Fruit fly (Drosophila melanogaster) whole organism, embryonic: ENCODE results near the gene CG45073.

Source experiments
- Awh ChIP-seq: fragments of 200-800 bp; sonication (Bioruptor generic); IDR thresholded peaks from 2 replicates; pipeline ENCODE4, ENCODE4 v1.3.6; 2022; ENCODE audit warnings: missing biosample characterization, missing genetic modification characterization
- CG10209 ChIP-seq: fragments of 200-800 bp; sonication (Bioruptor generic); optimal IDR thresholded peaks from 3 replicates; lab custom pipeline; 2017; ENCODE audit warnings: missing biosample characterization, mild to moderate bottlenecking, missing genetic modification characterization, missing genetic modification reagents
- CG1024 ChIP-seq: fragments of 200-800 bp; sonication (Bioruptor generic); IDR thresholded peaks from 2 replicates; pipeline ENCODE4 v1.3.6; 2022; ENCODE audit warnings: missing biosample characterization, missing genetic modification characterization
- CG10267 ChIP-seq: fragments of 200-800 bp; sonication (Bioruptor generic); optimal IDR thresholded peaks from 2 replicates; lab custom pipeline; 2018; ENCODE audit warnings: missing biosample characterization, mild to moderate bottlenecking, missing genetic modification characterization, moderate library complexity
- CG13123 ChIP-seq: fragments of 200-800 bp; sonication (Bioruptor generic); optimal IDR thresholded peaks from 2 replicates; lab custom pipeline; 2016; ENCODE audit warnings: missing biosample characterization, missing genetic modification characterization
- CG13775 ChIP-seq: fragments of 200-800 bp; sonication (Bioruptor generic); optimal IDR thresholded peaks from 3 replicates; lab custom pipeline; 2017; ENCODE audit warnings: missing biosample characterization, mild to moderate bottlenecking, missing genetic modification characterization
- CG14710 ChIP-seq: fragments of 200-800 bp; sonication (Bioruptor generic); optimal IDR thresholded peaks from 3 replicates; lab custom pipeline; 2019; ENCODE audit warnings: missing biosample characterization, mild to moderate bottlenecking, missing genetic modification characterization, moderate library complexity
- CG14965 ChIP-seq: fragments of 200-800 bp; sonication (Bioruptor generic); optimal IDR thresholded peaks from 2 replicates; lab custom pipeline; 2016; ENCODE audit warnings: missing biosample characterization, missing genetic modification characterization, borderline replicate concordance
- CG16815 ChIP-seq: fragments of 200-800 bp; sonication (Bioruptor generic); optimal IDR thresholded peaks from 3 replicates; lab custom pipeline; 2017; ENCODE audit warnings: missing biosample characterization, mild to moderate bottlenecking, missing genetic modification characterization
- CG16863 ChIP-seq: fragments of 200-800 bp; sonication (Bioruptor generic); optimal IDR thresholded peaks from 3 replicates; lab custom pipeline; 2016; ENCODE audit warnings: missing biosample characterization, missing genetic modification characterization
- CG3163 ChIP-seq: fragments of 200-800 bp; sonication (Bioruptor generic); optimal IDR thresholded peaks from 3 replicates; lab custom pipeline; 2016; ENCODE audit warnings: missing biosample characterization, missing genetic modification characterization
- CG32767 ChIP-seq: fragments of 200-800 bp; sonication (Bioruptor generic); IDR thresholded peaks from 2 replicates; pipeline ENCODE4 v1.3.6; 2022; ENCODE audit warnings: missing biosample characterization, missing genetic modification characterization
- CG7357 ChIP-seq: fragments of 200-800 bp; sonication (Bioruptor generic); IDR thresholded peaks from 3 replicates; pipeline ENCODE4 v1.3.6; 2022; ENCODE audit warnings: missing biosample characterization, missing genetic modification characterization
- CG7556 ChIP-seq: fragments of 200-800 bp; sonication (Bioruptor generic); optimal IDR thresholded peaks from 2 replicates; lab custom pipeline; 2017; ENCODE audit warnings: missing biosample characterization, mild to moderate bottlenecking, missing genetic modification characterization
- CG7786 ChIP-seq: fragments of 200-800 bp; sonication (Bioruptor generic); optimal IDR thresholded peaks from 2 replicates; lab custom pipeline; 2016; ENCODE audit warnings: missing biosample characterization, missing genetic modification characterization
- CG7839 ChIP-seq: fragments of 200-800 bp; sonication (Bioruptor generic); optimal IDR thresholded peaks from 3 replicates; lab custom pipeline; 2018; ENCODE audit warnings: missing biosample characterization, mild to moderate bottlenecking, missing genetic modification characterization, moderate library complexity
- CG7987 ChIP-seq: fragments of 200-800 bp; sonication (Bioruptor generic); optimal IDR thresholded peaks from 2 replicates; lab custom pipeline; 2018; ENCODE audit warnings: missing biosample characterization, mild to moderate bottlenecking, missing genetic modification characterization, moderate library complexity
- CG8388 ChIP-seq: fragments of 200-800 bp; sonication (Bioruptor generic); optimal IDR thresholded peaks from 2 replicates; lab custom pipeline; 2019; ENCODE audit warnings: missing biosample characterization, mild to moderate bottlenecking, missing genetic modification characterization, moderate library complexity
- CG9727 ChIP-seq: fragments of 200-800 bp; sonication (Bioruptor generic); optimal IDR thresholded peaks from 3 replicates; lab custom pipeline; 2017; ENCODE audit warnings: missing biosample characterization, mild to moderate bottlenecking, missing genetic modification characterization
- CG9876 ChIP-seq: fragments of 200-800 bp; sonication (Bioruptor generic); optimal IDR thresholded peaks from 2 replicates; lab custom pipeline; 2016; ENCODE audit warnings: missing biosample characterization, missing genetic modification characterization
- CkIIα-i1 ChIP-seq: fragments of 200-800 bp; sonication (Bioruptor generic); IDR thresholded peaks from 2 replicates; pipeline ENCODE4 v1.3.6; 2022; ENCODE audit warnings: missing biosample characterization, missing genetic modification characterization
- Dip2 ChIP-seq: fragments of 200-800 bp; sonication (Bioruptor generic); IDR thresholded peaks from 2 replicates; pipeline ENCODE4 v1.3.6; 2022; ENCODE audit warnings: missing biosample characterization, missing genetic modification characterization
- Doc2 ChIP-seq: fragments of 200-800 bp; sonication (Bioruptor generic); IDR thresholded peaks from 2 replicates; pipeline ENCODE4 v1.3.6; 2022; ENCODE audit warnings: missing biosample characterization, missing genetic modification characterization
- Hr78 ChIP-seq, 2 experiments: fragments of 200-800 bp in 1 of 2; fragments of >200 bp in 1 of 2; sonication (Bioruptor generic) in 1 of 2; optimal IDR thresholded peaks; 2 replicates each; lab custom pipeline; 2017 to 2019; ENCODE audit warnings: missing biosample characterization in 2 of 2, missing genetic modification characterization in 2 of 2, mild to moderate bottlenecking in 1 of 2, moderate library complexity in 1 of 2
- Kr ChIP-seq: fragments of 200-800 bp; sonication (Bioruptor generic); optimal IDR thresholded peaks from 2 replicates; lab custom pipeline; 2017; ENCODE audit warnings: missing biosample characterization, mild to moderate bottlenecking, missing genetic modification characterization
- Lim3 ChIP-seq: fragments of 200-800 bp; sonication (Bioruptor generic); IDR thresholded peaks from 2 replicates; pipeline ENCODE4 v1.3.6; 2022; ENCODE audit warnings: missing biosample characterization, missing genetic modification characterization
- PHDP ChIP-seq: fragments of 200-800 bp; sonication (Bioruptor generic); optimal IDR thresholded peaks from 3 replicates; lab custom pipeline; 2018; ENCODE audit warnings: missing biosample characterization, mild to moderate bottlenecking, missing genetic modification characterization, moderate library complexity
- Poxn ChIP-seq: fragments of 200-800 bp; sonication (Bioruptor generic); IDR thresholded peaks from 2 replicates; pipeline ENCODE4 v1.3.6; 2022; ENCODE audit warnings: missing biosample characterization, missing genetic modification characterization
- Usf ChIP-seq: fragments of 200-800 bp; sonication (Bioruptor generic); optimal IDR thresholded peaks from 2 replicates; lab custom pipeline; 2017; ENCODE audit warnings: missing genotype, missing biosample characterization, missing genetic modification characterization
- ab ChIP-seq: fragments of 200-800 bp; sonication (Bioruptor generic); optimal IDR thresholded peaks from 2 replicates; lab custom pipeline; 2016; ENCODE audit warnings: missing biosample characterization, missing genetic modification characterization
- corto ChIP-seq: fragments of 200-800 bp; sonication (Bioruptor generic); optimal IDR thresholded peaks from 2 replicates; lab custom pipeline; 2016; ENCODE audit warnings: missing biosample characterization, mild to moderate bottlenecking, missing genetic modification characterization, moderate library complexity
- dm ChIP-seq: fragments of 200-800 bp; sonication (Bioruptor generic); optimal IDR thresholded peaks from 3 replicates; lab custom pipeline; 2016; ENCODE audit warnings: missing biosample characterization, missing genetic modification characterization
- en ChIP-seq: fragments of 200-800 bp; sonication (Bioruptor generic); optimal IDR thresholded peaks from 2 replicates; lab custom pipeline; 2016; ENCODE audit warnings: missing biosample characterization, missing genetic modification characterization
- eve ChIP-seq, 2 experiments: fragments of >200 bp; optimal IDR thresholded peaks; 2 replicates each; lab custom pipeline; 2017; ENCODE audit warnings: missing biosample characterization in 2 of 2, missing genetic modification characterization in 2 of 2
- gcm2 ChIP-seq: fragments of 200-800 bp; sonication (Bioruptor generic); optimal IDR thresholded peaks from 2 replicates; lab custom pipeline; 2016; ENCODE audit warnings: missing biosample characterization, missing genetic modification characterization
- hth ChIP-seq: fragments of >200 bp; optimal IDR thresholded peaks from 2 replicates; lab custom pipeline; 2017; ENCODE audit warnings: inconsistent platforms
- knrl ChIP-seq: fragments of 200-800 bp; sonication (Bioruptor generic); IDR thresholded peaks from 3 replicates; pipeline ENCODE4 v1.3.6; 2022; ENCODE audit warnings: missing biosample characterization, missing genetic modification characterization; ENCODE audit not compliant: partially characterized antibody
- lola ChIP-seq, 3 experiments: fragments of >200 bp in 2 of 3; fragments of 200-800 bp in 1 of 3; sonication (Bioruptor generic) in 1 of 3; optimal IDR thresholded peaks; 2 replicates each; lab custom pipeline; 2017 to 2019; ENCODE audit warnings: missing biosample characterization in 3 of 3, missing genetic modification characterization in 3 of 3, mild to moderate bottlenecking in 1 of 3, moderate library complexity in 1 of 3
- mam ChIP-seq: fragments of 200-800 bp; sonication (Bioruptor generic); optimal IDR thresholded peaks from 3 replicates; lab custom pipeline; 2016; ENCODE audit warnings: missing biosample characterization, missing genetic modification characterization
- oc ChIP-seq: fragments of 200-800 bp; sonication (Bioruptor generic); optimal IDR thresholded peaks from 2 replicates; lab custom pipeline; 2018; ENCODE audit warnings: missing biosample characterization, mild to moderate bottlenecking, missing genetic modification characterization, moderate library complexity
- otp ChIP-seq: fragments of 200-800 bp; sonication (Bioruptor generic); IDR thresholded peaks from 3 replicates; pipeline ENCODE4, ENCODE4 v1.3.6; 2022; ENCODE audit warnings: missing biosample characterization, missing genetic modification characterization
- pb ChIP-seq: fragments of 200-800 bp; sonication (Bioruptor generic); optimal IDR thresholded peaks from 3 replicates; lab custom pipeline; 2016; ENCODE audit warnings: missing biosample characterization, missing genetic modification characterization
- pfk ChIP-seq: fragments of 200-800 bp; sonication (Bioruptor generic); optimal IDR thresholded peaks from 2 replicates; lab custom pipeline; 2018; ENCODE audit warnings: missing biosample characterization, mild to moderate bottlenecking, missing genetic modification characterization, moderate library complexity
- pnt ChIP-seq: fragments of 200-800 bp; sonication (Bioruptor generic); optimal IDR thresholded peaks from 3 replicates; lab custom pipeline; 2016; ENCODE audit warnings: missing biosample characterization, missing genetic modification characterization
- pum ChIP-seq: fragments of 200-800 bp; sonication (Bioruptor generic); optimal IDR thresholded peaks from 2 replicates; lab custom pipeline; 2016; ENCODE audit warnings: missing biosample characterization, missing genetic modification characterization
- schlank ChIP-seq: fragments of 200-800 bp; sonication (Bioruptor generic); optimal IDR thresholded peaks from 2 replicates; lab custom pipeline; 2018; ENCODE audit warnings: missing biosample characterization, mild to moderate bottlenecking, missing genetic modification characterization
- vnd ChIP-seq: fragments of 200-800 bp; sonication (Bioruptor generic); IDR thresholded peaks from 3 replicates; pipeline ENCODE4 v1.3.6; 2022; ENCODE audit warnings: missing biosample characterization, missing genetic modification characterization; ENCODE audit not compliant: partially characterized antibody
- vvl ChIP-seq: fragments of 200-800 bp; sonication (Bioruptor generic); IDR thresholded peaks from 2 replicates; pipeline ENCODE4 v1.3.6; 2022; ENCODE audit warnings: missing biosample characterization, missing genetic modification characterization
- zfh1 ChIP-seq: fragments of 200-800 bp; sonication (Bioruptor generic); IDR thresholded peaks from 3 replicates; pipeline ENCODE4 v1.3.6; 2022; ENCODE audit warnings: missing biosample characterization, missing genetic modification characterization

CG45073 gene

DNA sequence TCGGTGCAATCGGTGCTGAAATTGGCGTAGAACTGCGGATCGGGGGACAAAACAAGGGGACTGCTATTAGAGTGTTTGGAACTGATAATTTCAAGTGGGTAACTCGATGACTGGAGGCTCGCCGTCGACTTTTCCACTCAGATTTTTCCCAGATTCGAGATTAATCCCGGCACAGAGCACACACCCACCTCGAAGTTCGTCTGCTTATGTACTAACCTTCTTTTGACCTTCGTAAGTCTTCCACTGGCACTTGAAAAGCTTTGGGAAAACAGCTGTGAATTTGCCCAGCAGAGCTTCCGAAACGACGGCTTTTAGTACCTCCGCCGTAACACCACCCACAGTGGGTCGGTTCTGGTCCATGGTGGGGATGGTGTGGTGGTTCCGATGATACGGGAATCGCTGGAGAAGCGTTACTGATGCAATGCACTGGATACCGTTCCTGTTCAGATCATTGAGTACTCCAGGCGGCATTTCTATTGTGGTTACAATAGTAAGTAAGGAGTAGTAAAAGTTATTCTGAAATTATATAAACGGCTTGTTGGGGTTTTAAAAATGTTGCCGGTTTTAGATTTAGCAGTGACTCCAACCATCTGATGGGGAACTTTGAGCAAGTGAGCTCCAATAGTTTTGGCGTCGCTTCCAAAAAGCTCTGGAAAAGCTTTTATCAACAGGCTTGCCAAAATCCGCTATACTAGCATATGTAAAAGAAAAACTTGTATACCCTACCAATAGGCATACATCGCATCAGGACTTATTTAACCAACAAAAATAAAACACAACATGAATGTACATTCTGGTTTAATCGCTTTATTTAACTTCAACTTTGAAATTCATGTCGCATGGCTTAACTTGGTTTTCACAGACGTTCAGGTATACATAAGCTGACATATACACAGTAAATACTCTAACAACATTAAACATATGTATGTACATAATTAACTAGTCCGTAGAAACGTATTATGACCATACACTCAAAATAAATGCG lies 9.8 kb upstream of the CG45073 start, which contains the start of gene Tpi (continued):
- TF ChIP-seq CG32767 (GFP tag; lab: Robert Waterston, UW) (no peak), zfh1 (no peak), CG16815 (GFP tag; lab: Kevin White, UChicago) (no peak), pb (GFP tag; lab: Kevin White, UChicago) (no peak), CG14710 (no peak), pfk (no peak), hth (lab: Kevin White, UChicago) (no peak), schlank (tag; lab: Kevin White, UChicago) (no peak), CG7357 (GFP tag; lab: Robert Waterston, UW) (no peak), otp (GFP tag; lab: Robert Waterston, UW) (no peak), CG16863 (GFP tag; lab: Kevin White, UChicago) (peak; percentile 21), Poxn (GFP tag; lab: Robert Waterston, UW) (no peak), en (GFP tag; lab: Kevin White, UChicago) (no peak), vnd (GFP tag; lab: Robert Waterston, UW) (no peak), Awh (GFP tag; lab: Robert Waterston, UW) (no peak), Dip2 (GFP tag; lab: Robert Waterston, UW) (no peak), CG7556 (GFP tag; lab: Kevin White, UChicago) (peak; percentile 25), Doc2 (no peak), PHDP (tag; lab: Kevin White, UChicago) (peak; percentile 67), mam (no peak), CG14965 (no peak), Hr78 (GFP tag; optimal IDR thresholded peaks at IDR 0.05; lab: Kevin White, UChicago) (peak in 1 of 2 experiments; percentile 73), CG7839 (tag; lab: Kevin White, UChicago) (no peak), oc (no peak), vvl (GFP tag; lab: Robert Waterston, UW) (no peak), dm (no peak), CG13123 (GFP tag; lab: Kevin White, UChicago) (no peak), gcm2 (no peak), pum (no peak), CkIIα-i1 (GFP tag; lab: Robert Waterston, UW) (0 out of 2 replicates have a peak, but pooled peaks have one; percentile 8), CG9876 (GFP tag; lab: Kevin White, UChicago) (no peak), pnt (no peak), CG10209 (GFP tag; lab: Kevin White, UChicago) (peak; percentile 29), CG7786 (GFP tag; lab: Kevin White, UChicago) (peak; percentile 32), lola (GFP tag; optimal IDR thresholded peaks at IDR 0.05; lab: Kevin White, UChicago) (no peak), CG9727 (GFP tag; lab: Kevin White, UChicago) (no peak), corto (no peak), Lim3 (GFP tag; lab: Robert Waterston, UW) (no peak), CG1024 (no peak), CG3163 (GFP tag; lab: Kevin White, UChicago) (no peak), CG13775 (GFP tag; lab: Kevin White, UChicago) (no peak), eve (GFP tag; optimal IDR thresholded peaks at IDR 0.05; lab: Kevin White, UChicago) (no peak), CG7987 (no peak), Usf (no peak), CG10267 (tag; lab: Kevin White, UChicago) (no peak), ab (GFP tag; lab: Kevin White, UChicago) (no peak), Kr (GFP tag; lab: Kevin White, UChicago) (no peak), CG8388 (GFP tag; lab: Kevin White, UChicago) (no peak), knrl (GFP tag; lab: Robert Waterston, UW) (no peak; the same call in 2 of the 3 replicates)
